Worm (Caenorhabditis elegans): Measurements from ENCODE around the gene Y38E10A.2.

DNA sequence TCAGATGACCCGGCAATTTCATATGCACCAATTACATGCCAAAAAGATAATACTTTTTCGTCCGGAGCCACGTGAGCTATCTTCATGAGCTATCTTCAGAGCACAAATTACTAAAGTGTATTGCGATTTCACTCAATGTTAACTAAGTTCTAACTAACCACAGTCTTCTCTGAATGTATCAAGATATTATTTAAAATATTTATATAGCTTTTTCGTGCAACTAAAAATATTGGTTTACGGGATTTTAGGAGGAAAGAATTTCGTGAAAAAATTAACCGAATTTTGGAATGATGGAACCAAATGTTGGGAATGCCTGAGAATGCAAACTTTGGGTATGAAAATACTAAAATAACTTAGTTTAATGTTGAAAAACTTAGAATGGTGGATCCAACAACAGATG, 25.9 kb downstream of the Y38E10A.2 start, which contains the start of gene F49C5.16:
- TF ChIP-seq dao-5 (tag; optimal IDR thresholded peaks at IDR 0.05): no peak
- no peak for TF ChIP-seq W03F9.2 (tag; optimal IDR thresholded peaks at IDR 0.05)
- TF ChIP-seq him-1 (tag; optimal IDR thresholded peaks at IDR 0.05): no peak

All from whole organism, L4/young adult.